Worm (Caenorhabditis elegans) whole organism, L1 larva: ENCODE measurements around the gene F20A1.6.

Experiments used
- C04F5.9 ChIP-seq: sonication (generic microtip); optimal IDR thresholded peaks from 2 replicates; lab custom pipeline; 2016; ENCODE audit warnings: missing genetic modification characterization, missing compliant biosample characterization
- F16B12.6 ChIP-seq: fragments of 150-350 bp; optimal IDR thresholded peaks from 2 replicates; lab custom pipeline; 2014; ENCODE audit warnings: missing biosample characterization, missing genetic modification characterization
- aha-1 ChIP-seq: fragments of 150-350 bp; optimal IDR thresholded peaks from 2 replicates; lab custom pipeline; 2014; ENCODE audit warnings: missing biosample characterization, missing genetic modification characterization
- alr-1 ChIP-seq: fragments of 200-800 bp; sonication (Bioruptor generic); optimal IDR thresholded peaks from 2 replicates; lab custom pipeline; 2018; ENCODE audit warnings: borderline replicate concordance, mild to moderate bottlenecking, missing genetic modification characterization, missing compliant biosample characterization
- ama-1 ChIP-seq: fragments of 150-350 bp; optimal IDR thresholded peaks from 2 replicates; lab custom pipeline; 2014
- blmp-1 ChIP-seq: fragments of 150-350 bp; optimal IDR thresholded peaks from 2 replicates; lab custom pipeline; 2014; ENCODE audit warnings: missing biosample characterization, missing genetic modification characterization
- ceh-8 ChIP-seq: fragments of 200-800 bp; sonication (Bioruptor generic); optimal IDR thresholded peaks from 2 replicates; lab custom pipeline; 2018; ENCODE audit warnings: mild to moderate bottlenecking, missing genetic modification characterization, moderate library complexity, missing compliant biosample characterization
- ceh-88 ChIP-seq: fragments of 200-800 bp; sonication (Bioruptor generic); IDR thresholded peaks from 2 replicates; pipeline ENCODE4 v1.3.6; 2022; ENCODE audit warnings: missing genetic modification characterization, missing compliant biosample characterization
- ceh-90 ChIP-seq: sonication (generic microtip); optimal IDR thresholded peaks from 2 replicates; lab custom pipeline; 2016; ENCODE audit warnings: missing genetic modification characterization, missing compliant biosample characterization
- dpl-1 ChIP-seq, 3 experiments: fragments of 150-350 bp in 2 of 3; sonication (generic microtip) in 1 of 3; optimal IDR thresholded peaks; 2 replicates each; lab custom pipeline; 2014 to 2017; ENCODE audit warnings: missing biosample characterization in 3 of 3, missing genetic modification characterization in 3 of 3, missing genetic modification reagents in 3 of 3
- efl-1 ChIP-seq, 4 experiments: fragments of 150-350 bp; optimal IDR thresholded peaks in 3 of 4; peaks in 1 of 4; 1 replicate in 1 of 4; 2 replicates in 3 of 4; lab custom pipeline; 2014; ENCODE audit warnings: missing biosample characterization in 2 of 4, missing genetic modification characterization in 2 of 4, missing genetic modification reagents in 2 of 4
- egl-13 ChIP-seq: sonication (generic microtip); optimal IDR thresholded peaks from 2 replicates; lab custom pipeline; 2016; ENCODE audit warnings: missing genotype, missing genetic modification reagents, missing genetic modification characterization, missing compliant biosample characterization
- ets-5 ChIP-seq: fragments of 200-800 bp; sonication (Bioruptor generic); IDR thresholded peaks from 2 replicates; pipeline ENCODE4 v1.3.6; 2022; ENCODE audit warnings: missing genetic modification characterization, missing compliant biosample characterization
- fkh-10 ChIP-seq: sonication (generic microtip); optimal IDR thresholded peaks from 2 replicates; lab custom pipeline; 2017; ENCODE audit warnings: missing biosample characterization, missing genetic modification reagents, missing genetic modification characterization
- fkh-4 ChIP-seq: sonication (generic microtip); optimal IDR thresholded peaks from 2 replicates; lab custom pipeline; 2016; ENCODE audit warnings: missing compliant biosample characterization, missing genetic modification characterization, borderline replicate concordance
- fkh-8 ChIP-seq: sonication (generic microtip); optimal IDR thresholded peaks from 2 replicates; lab custom pipeline; 2016; ENCODE audit warnings: mild to moderate bottlenecking, missing genetic modification characterization, missing compliant biosample characterization
- hlh-17 ChIP-seq: fragments of 200-800 bp; sonication (Bioruptor generic); optimal IDR thresholded peaks from 2 replicates; lab custom pipeline; 2018; ENCODE audit warnings: missing genetic modification characterization, mild to moderate bottlenecking, missing compliant biosample characterization, moderate library complexity, borderline replicate concordance
- hpl-2 ChIP-seq: fragments of 150-350 bp; optimal IDR thresholded peaks from 2 replicates; lab custom pipeline; 2014; ENCODE audit warnings: missing biosample characterization, missing genetic modification reagents, missing genetic modification characterization
- irx-1 ChIP-seq: sonication (generic microtip); optimal IDR thresholded peaks from 2 replicates; lab custom pipeline; 2016; ENCODE audit warnings: missing genetic modification characterization, missing compliant biosample characterization
- isw-1 ChIP-seq: fragments of 200-800 bp; sonication (Bioruptor generic); IDR thresholded peaks from 2 replicates; pipeline ENCODE4 v1.3.6; 2022; ENCODE audit warnings: missing genetic modification characterization, missing compliant biosample characterization
- jun-1 ChIP-seq: fragments of 150-350 bp; optimal IDR thresholded peaks from 2 replicates; lab custom pipeline; 2014; ENCODE audit warnings: missing biosample characterization, missing genetic modification reagents, missing genetic modification characterization
- lin-13 ChIP-seq: fragments of 150-350 bp; optimal IDR thresholded peaks from 2 replicates; lab custom pipeline; 2014; ENCODE audit warnings: missing biosample characterization, missing genetic modification reagents, missing genetic modification characterization
- lin-15B ChIP-seq: fragments of 150-350 bp; sonication (generic microtip); optimal IDR thresholded peaks from 3 replicates; lab custom pipeline; 2014; ENCODE audit warnings: missing biosample characterization, missing genetic modification characterization
- lin-39 ChIP-seq: fragments of 150-350 bp; optimal IDR thresholded peaks from 2 replicates; lab custom pipeline; 2014; ENCODE audit warnings: missing biosample characterization, missing genetic modification reagents, missing genetic modification characterization
- lir-3 ChIP-seq: sonication (generic microtip); optimal IDR thresholded peaks from 2 replicates; lab custom pipeline; 2016; ENCODE audit warnings: mild to moderate bottlenecking, missing genetic modification characterization, moderate library complexity, missing compliant biosample characterization; ENCODE audit not compliant: poor library complexity
- lsy-2 ChIP-seq, 2 experiments: fragments of 150-350 bp; optimal IDR thresholded peaks; 2 replicates each; lab custom pipeline; 2014; ENCODE audit warnings: missing biosample characterization in 2 of 2, missing genetic modification characterization in 2 of 2
- mab-9 ChIP-seq: fragments of 200-800 bp; sonication (Bioruptor generic); IDR thresholded peaks from 2 replicates; pipeline ENCODE4 v1.3.6; 2022; ENCODE audit warnings: missing genetic modification reagents, missing genetic modification characterization, missing compliant biosample characterization
- mef-2 ChIP-seq: fragments of 150-350 bp; optimal IDR thresholded peaks from 2 replicates; lab custom pipeline; 2014; ENCODE audit warnings: missing biosample characterization, missing genetic modification characterization
- mep-1 ChIP-seq: fragments of 150-350 bp; optimal IDR thresholded peaks from 2 replicates; lab custom pipeline; 2014; ENCODE audit warnings: missing biosample characterization, missing genetic modification characterization
- nhr-11 ChIP-seq: fragments of 150-350 bp; optimal IDR thresholded peaks from 2 replicates; lab custom pipeline; 2014; ENCODE audit warnings: missing biosample characterization, missing genetic modification characterization
- nhr-12 ChIP-seq: sonication (generic microtip); optimal IDR thresholded peaks from 2 replicates; lab custom pipeline; 2017; ENCODE audit warnings: missing biosample characterization, missing genetic modification characterization
- nhr-47 ChIP-seq: sonication (generic microtip); optimal IDR thresholded peaks from 2 replicates; lab custom pipeline; 2016; ENCODE audit warnings: mild to moderate bottlenecking, missing genetic modification characterization, moderate library complexity, missing compliant biosample characterization
- nhr-71 ChIP-seq: sonication (generic microtip); optimal IDR thresholded peaks from 2 replicates; lab custom pipeline; 2016; ENCODE audit warnings: mild to moderate bottlenecking, missing genetic modification characterization, moderate library complexity, missing compliant biosample characterization
- nhr-84 ChIP-seq: sonication (generic microtip); optimal IDR thresholded peaks from 2 replicates; lab custom pipeline; 2017; ENCODE audit warnings: missing biosample characterization, missing genetic modification characterization
- nhr-90 ChIP-seq: sonication (generic microtip); optimal IDR thresholded peaks from 2 replicates; lab custom pipeline; 2016; ENCODE audit warnings: mild to moderate bottlenecking, missing genetic modification characterization, missing compliant biosample characterization; ENCODE audit not compliant: poor library complexity
- pag-3 ChIP-seq: sonication (generic microtip); optimal IDR thresholded peaks from 2 replicates; lab custom pipeline; 2017; ENCODE audit warnings: missing genetic modification characterization, mild to moderate bottlenecking, missing compliant biosample characterization, antibody characterized with exemption, borderline replicate concordance; ENCODE audit not compliant: insufficient read depth
- pqm-1 ChIP-seq: sonication (generic microtip); optimal IDR thresholded peaks from 3 replicates; lab custom pipeline; 2017; ENCODE audit warnings: missing biosample characterization, missing genetic modification characterization
- snpc-4 ChIP-seq: fragments of 150-350 bp; optimal IDR thresholded peaks from 2 replicates; lab custom pipeline; 2014; ENCODE audit warnings: missing biosample characterization, missing genetic modification characterization
- snu-23 ChIP-seq: sonication (generic microtip); optimal IDR thresholded peaks from 2 replicates; lab custom pipeline; 2016; ENCODE audit warnings: missing genetic modification characterization, missing compliant biosample characterization
- sup-37 ChIP-seq: fragments of 200-800 bp; sonication (Bioruptor generic); optimal IDR thresholded peaks from 2 replicates; lab custom pipeline; 2018; ENCODE audit warnings: mild to moderate bottlenecking, missing genetic modification characterization, missing compliant biosample characterization
- tbx-2 ChIP-seq: sonication (generic microtip); optimal IDR thresholded peaks from 2 replicates; lab custom pipeline; 2016; ENCODE audit warnings: missing genetic modification characterization, missing compliant biosample characterization
- unc-130 ChIP-seq: fragments of 150-350 bp; optimal IDR thresholded peaks from 2 replicates; lab custom pipeline; 2017; ENCODE audit warnings: missing biosample characterization, missing genetic modification characterization, inconsistent platforms
- unc-62 ChIP-seq: fragments of 150-350 bp; optimal IDR thresholded peaks from 2 replicates; lab custom pipeline; 2014; ENCODE audit warnings: missing biosample characterization, missing genetic modification reagents, missing genetic modification characterization
- unc-86 ChIP-seq: sonication (generic microtip); optimal IDR thresholded peaks from 2 replicates; lab custom pipeline; 2016; ENCODE audit warnings: missing genetic modification characterization, missing compliant biosample characterization
- unc-98 ChIP-seq: fragments of 200-800 bp; sonication (Bioruptor generic); IDR thresholded peaks from 2 replicates; pipeline ENCODE4 v1.3.6; 2022; ENCODE audit warnings: missing genetic modification characterization, missing compliant biosample characterization
- vab-15 ChIP-seq: sonication (generic microtip); optimal IDR thresholded peaks from 2 replicates; lab custom pipeline; 2017; ENCODE audit warnings: missing genotype, mild to moderate bottlenecking, missing genetic modification characterization, missing compliant biosample characterization
- zag-1 ChIP-seq: fragments of 150-350 bp; optimal IDR thresholded peaks from 2 replicates; lab custom pipeline; 2014; ENCODE audit warnings: missing biosample characterization, missing genetic modification characterization
- zip-4 ChIP-seq: fragments of 200-800 bp; sonication (Bioruptor generic); optimal IDR thresholded peaks from 2 replicates; lab custom pipeline; 2018; ENCODE audit warnings: mild to moderate bottlenecking, missing genetic modification characterization, moderate library complexity, missing compliant biosample characterization
- ztf-11 ChIP-seq, 2 experiments: sonication (generic microtip); optimal IDR thresholded peaks; 2 replicates each; lab custom pipeline; 2016 to 2017; ENCODE audit warnings: missing genetic modification characterization in 2 of 2, missing biosample characterization in 1 of 2, missing compliant biosample characterization in 1 of 2
- ztf-4 ChIP-seq: fragments of 150-350 bp; optimal IDR thresholded peaks from 2 replicates; lab custom pipeline; 2014; ENCODE audit warnings: missing biosample characterization, missing genetic modification characterization

The F20A1.6 gene

DNA sequence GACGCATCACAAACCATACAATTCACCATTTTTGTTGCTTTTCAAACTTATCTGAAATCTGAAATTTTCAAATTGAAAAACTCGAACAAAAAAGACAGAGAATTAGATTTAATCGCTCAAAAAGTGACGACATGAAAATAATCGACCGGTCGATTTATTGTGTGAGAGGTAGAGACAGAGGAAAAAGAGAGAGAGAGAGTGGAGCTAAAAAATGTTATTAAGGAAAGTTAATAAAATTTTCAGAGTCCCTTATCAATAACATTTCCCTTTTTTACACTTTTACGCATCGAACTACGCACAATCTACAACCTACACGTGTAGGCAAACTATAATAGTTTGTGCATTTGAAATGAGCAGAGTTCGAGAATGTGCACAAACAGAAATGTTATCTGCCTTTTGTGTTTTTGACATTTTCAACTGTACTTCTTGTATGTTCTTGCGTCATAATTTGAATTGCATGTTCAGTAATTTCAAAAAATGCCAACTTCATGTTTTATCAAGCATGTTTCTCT, 29.9 kb downstream of the F20A1.6 start, which contains the start of gene nhr-107:
Gene nhr-107, minus strand, starts transcription at position 51 of the 512 bp plus-strand sequence.
- no peak for TF ChIP-seq efl-1 (optimal IDR thresholded peaks at IDR 0.05; lab: Kevin White, UChicago)
- TF ChIP-seq efl-1 (GFP tag; optimal IDR thresholded peaks at IDR 0.05 in 1 of 2; lab: Kevin White, UChicago): peak in 1 of 2 experiments; percentile 37
- no peak for TF ChIP-seq zag-1 (tag; lab: Kevin White, UChicago)

DNA sequence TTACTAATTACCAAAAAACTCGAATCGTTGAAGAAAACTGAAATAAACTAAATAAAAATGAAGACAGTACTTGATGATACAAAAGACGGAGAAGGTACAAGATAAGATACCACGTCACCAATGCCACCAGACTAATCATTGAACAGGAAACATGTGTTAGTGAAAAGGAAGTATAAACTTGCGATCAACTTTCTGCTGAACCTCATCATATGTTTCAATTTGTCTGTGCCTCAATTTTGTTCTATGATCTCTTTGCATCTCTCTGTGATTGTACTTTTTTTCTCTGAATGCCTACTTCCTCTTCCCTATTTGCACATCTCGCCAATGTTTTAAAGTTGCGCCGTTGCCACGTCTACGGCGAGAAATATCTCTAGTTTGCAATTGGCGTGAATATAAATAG, 33.0 kb downstream of the F20A1.6 start:
- TF ChIP-seq hlh-17 (GFP tag; lab: Kevin White, UChicago): no peak
- no peak for TF ChIP-seq unc-98 (GFP tag; lab: Robert Waterston, UW)
- TF ChIP-seq C04F5.9 (tag; lab: Kevin White, UChicago): no peak
- TF ChIP-seq ceh-90 (tag; lab: Kevin White, UChicago): no peak
- TF ChIP-seq F16B12.6 (tag; lab: Kevin White, UChicago): no peak
- TF ChIP-seq nhr-90: peak; percentile 45
- TF ChIP-seq jun-1 (tag; lab: Kevin White, UChicago): peak; percentile 25
- no peak for TF ChIP-seq egl-13 (tag; lab: Kevin White, UChicago)
- TF ChIP-seq alr-1 (tag; lab: Kevin White, UChicago): no peak
- no peak for TF ChIP-seq nhr-12 (tag; lab: Kevin White, UChicago)
- no peak for TF ChIP-seq lir-3 (tag; lab: Kevin White, UChicago)
- no peak for TF ChIP-seq fkh-10 (GFP tag; lab: Kevin White, UChicago)
- TF ChIP-seq mef-2 (tag; lab: Kevin White, UChicago): no peak
- peak in 1 of 3 experiments; percentile 12 for TF ChIP-seq dpl-1 (GFP tag; optimal IDR thresholded peaks at IDR 0.05; lab: Kevin White, UChicago)
- TF ChIP-seq unc-130 (tag; lab: Kevin White, UChicago): peak; percentile 14
- TF ChIP-seq hpl-2 (GFP tag; lab: Kevin White, UChicago): peak; percentile 30
- TF ChIP-seq pag-3 (tag; lab: Kevin White, UChicago): no peak
- peak; percentile 71 for TF ChIP-seq snu-23
- no peak for TF ChIP-seq ceh-8
- peak; percentile 29 for TF ChIP-seq irx-1 (tag; lab: Kevin White, UChicago)
- no peak for TF ChIP-seq mep-1
- TF ChIP-seq nhr-47 (tag; lab: Kevin White, UChicago): peak; percentile 61
- no peak for TF ChIP-seq ztf-11 (tag; optimal IDR thresholded peaks at IDR 0.05; lab: Kevin White, UChicago)
- peak; percentile 90 for TF ChIP-seq fkh-8 (tag; lab: Kevin White, UChicago)
- TF ChIP-seq ztf-4 (tag; lab: Kevin White, UChicago): no peak
- no peak for TF ChIP-seq nhr-11 (tag; lab: Kevin White, UChicago)
- TF ChIP-seq lin-13 (GFP tag; lab: Kevin White, UChicago): no peak
- TF ChIP-seq tbx-2: peak; percentile 78
- TF ChIP-seq mab-9: peak; percentile 15; the same call in 1 of the 2 replicates
- TF ChIP-seq lin-15B (tag; lab: Kevin White, UChicago): no peak
- no peak for TF ChIP-seq unc-86 (tag; lab: Kevin White, UChicago)
- no peak for TF ChIP-seq unc-62 (GFP tag; lab: Kevin White, UChicago)
- no peak for TF ChIP-seq ama-1
- TF ChIP-seq nhr-84: no peak
- TF ChIP-seq pqm-1 (tag; lab: Kevin White, UChicago): no peak
- no peak for TF ChIP-seq zip-4 (GFP tag; lab: Kevin White, UChicago)
- TF ChIP-seq sup-37: no peak
- TF ChIP-seq vab-15 (tag; lab: Kevin White, UChicago): no peak
- no peak for TF ChIP-seq efl-1 (optimal IDR thresholded peaks at IDR 0.05; lab: Kevin White, UChicago)
- TF ChIP-seq efl-1 (GFP tag; optimal IDR thresholded peaks at IDR 0.05 in 1 of 2; lab: Kevin White, UChicago): peak in 1 of 2 experiments; percentile 76
- TF ChIP-seq isw-1 (GFP tag; lab: Robert Waterston, UW): no peak
- no peak for TF ChIP-seq fkh-4 (tag; lab: Kevin White, UChicago)
- TF ChIP-seq ets-5 (GFP tag; lab: Robert Waterston, UW): no peak
- TF ChIP-seq nhr-71 (tag; lab: Kevin White, UChicago): peak; percentile 85
- no peak for TF ChIP-seq snpc-4 (tag; lab: Kevin White, UChicago)
- TF ChIP-seq blmp-1 (tag; lab: Kevin White, UChicago): peak; percentile 76
- no peak for TF ChIP-seq lin-39
- no peak for TF ChIP-seq aha-1
- TF ChIP-seq ceh-88 (GFP tag; lab: Robert Waterston, UW): no peak
- TF ChIP-seq lsy-2 (tag; optimal IDR thresholded peaks at IDR 0.05; lab: Kevin White, UChicago): peak; percentile 22 to 24
